Fruit fly (Drosophila melanogaster) Kc167 (cell line): ENCODE measurements around the gene CG42588.

Source experiments
- Myc ChIP-seq: fragments of >200 bp; optimal IDR thresholded peaks from 2 replicates; lab custom pipeline; 2017; ENCODE audit warnings: missing external identifiers
- Sin3A ChIP-seq: fragments of >200 bp; optimal IDR thresholded peaks from 2 replicates; lab custom pipeline; 2018; ENCODE audit warnings: missing external identifiers
- h ChIP-seq: fragments of >200 bp; optimal IDR thresholded peaks from 3 replicates; lab custom pipeline; 2018; ENCODE audit warnings: missing external identifiers
- insv ChIP-seq: fragments of >200 bp; optimal IDR thresholded peaks from 3 replicates; lab custom pipeline; 2018; ENCODE audit warnings: missing external identifiers
- psq ChIP-seq: fragments of >200 bp; optimal IDR thresholded peaks from 2 replicates; lab custom pipeline; 2017; ENCODE audit warnings: missing external identifiers
- ttk ChIP-seq: sonication (Bioruptor generic); optimal IDR thresholded peaks from 2 replicates; lab custom pipeline; 2017; ENCODE audit warnings: missing external identifiers

DNA sequence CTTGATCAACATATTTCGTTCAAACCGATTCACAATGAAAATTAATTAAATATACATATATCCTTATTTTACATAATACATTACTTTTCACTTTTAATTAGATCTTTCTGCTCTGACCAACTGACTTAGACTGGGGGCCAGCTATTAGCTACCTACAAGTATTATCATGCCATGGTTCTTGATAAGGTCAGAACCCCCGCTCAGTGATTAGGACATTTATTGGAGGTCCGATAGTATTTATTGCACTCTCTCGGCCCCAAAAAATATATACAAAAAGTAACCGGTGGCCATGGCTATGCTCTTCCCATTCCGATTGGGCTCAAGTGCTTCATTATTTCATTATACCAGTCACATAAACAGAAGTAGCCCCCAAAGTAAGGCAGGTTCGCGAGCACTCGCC is 13.7 kb downstream of the CG42588 start:
- TF ChIP-seq h (no peak), Sin3A (lab: Kevin White, UChicago) (no peak), ttk (lab: Kevin White, UChicago) (no peak), insv (lab: Kevin White, UChicago) (no peak), psq (lab: Kevin White, UChicago) (no peak), Myc (lab: Kevin White, UChicago) (no peak)
